Fruit fly (Drosophila melanogaster) whole organism, embryonic: Measurements from ENCODE around the gene Rok.

Source experiments
- Adf1 ChIP-seq: fragments of 200-800 bp; sonication (Bioruptor generic); IDR thresholded peaks from 2 replicates; pipeline ENCODE4 v1.3.6; 2022; ENCODE audit warnings: missing biosample characterization, missing genetic modification characterization
- B-H2 ChIP-seq: fragments of 200-800 bp; sonication (Bioruptor generic); optimal IDR thresholded peaks from 2 replicates; lab custom pipeline; 2018; ENCODE audit warnings: missing biosample characterization, mild to moderate bottlenecking, missing genetic modification characterization
- CG11093 ChIP-seq: fragments of 200-800 bp; sonication (Bioruptor generic); IDR thresholded peaks from 3 replicates; pipeline ENCODE4 v1.3.6; 2022; ENCODE audit warnings: missing biosample characterization, missing genetic modification characterization
- CG15073 ChIP-seq: fragments of 200-800 bp; sonication (Bioruptor generic); optimal IDR thresholded peaks from 2 replicates; lab custom pipeline; 2016; ENCODE audit warnings: missing biosample characterization, missing genetic modification characterization
- CG17612 ChIP-seq: fragments of 200-800 bp; sonication (Bioruptor generic); IDR thresholded peaks from 2 replicates; pipeline ENCODE4 v1.3.6; 2022; ENCODE audit warnings: missing biosample characterization, missing genetic modification characterization
- CG17829 ChIP-seq: fragments of 200-800 bp; optimal IDR thresholded peaks from 2 replicates; lab custom pipeline; 2019; ENCODE audit warnings: missing biosample characterization, mild to moderate bottlenecking, missing genetic modification characterization, moderate library complexity
- CG17912 ChIP-seq: fragments of 200-800 bp; sonication (Bioruptor generic); optimal IDR thresholded peaks from 2 replicates; lab custom pipeline; 2018; ENCODE audit warnings: missing biosample characterization, mild to moderate bottlenecking, missing genetic modification characterization
- CG2129 ChIP-seq: fragments of 200-800 bp; sonication (Bioruptor generic); IDR thresholded peaks from 2 replicates; pipeline ENCODE4 v1.3.6; 2022; ENCODE audit warnings: missing biosample characterization, missing genetic modification characterization; ENCODE audit not compliant: partially characterized antibody
- CG2712 ChIP-seq: fragments of 200-800 bp; optimal IDR thresholded peaks from 3 replicates; lab custom pipeline; 2019; ENCODE audit warnings: missing biosample characterization, mild to moderate bottlenecking, missing genetic modification characterization, moderate library complexity
- CG31224 ChIP-seq: fragments of 200-800 bp; sonication (Bioruptor generic); IDR thresholded peaks from 2 replicates; pipeline ENCODE4 v1.3.6; 2022; ENCODE audit warnings: missing biosample characterization, missing genetic modification characterization
- CG33557 ChIP-seq: fragments of 200-800 bp; sonication (Bioruptor generic); optimal IDR thresholded peaks from 2 replicates; lab custom pipeline; 2019; ENCODE audit warnings: missing biosample characterization, mild to moderate bottlenecking, missing genetic modification characterization, moderate library complexity
- CG3407 ChIP-seq: fragments of 200-800 bp; sonication (Bioruptor generic); optimal IDR thresholded peaks from 2 replicates; lab custom pipeline; 2018; ENCODE audit warnings: missing biosample characterization, mild to moderate bottlenecking, missing genetic modification characterization
- CG34422 ChIP-seq: fragments of 200-800 bp; sonication (Bioruptor generic); IDR thresholded peaks from 3 replicates; pipeline ENCODE4 v1.3.6; 2022; ENCODE audit warnings: missing biosample characterization, missing genetic modification characterization
- CG4404 ChIP-seq: fragments of 200-800 bp; sonication (Bioruptor generic); IDR thresholded peaks from 2 replicates; pipeline ENCODE4 v1.3.6; 2022; ENCODE audit warnings: missing biosample characterization, missing genetic modification characterization
- CG8281 ChIP-seq: fragments of 200-800 bp; sonication (Bioruptor generic); optimal IDR thresholded peaks from 2 replicates; lab custom pipeline; 2018; ENCODE audit warnings: missing biosample characterization, mild to moderate bottlenecking, missing genetic modification characterization, moderate library complexity
- CG8290 ChIP-seq, 3 experiments: fragments of 200-800 bp; sonication (Bioruptor generic); optimal IDR thresholded peaks; 2 replicates each; lab custom pipeline; 2016 to 2019; ENCODE audit warnings: missing biosample characterization in 3 of 3, missing genetic modification characterization in 3 of 3, mild to moderate bottlenecking in 2 of 3, moderate library complexity in 1 of 3
- CG8388 ChIP-seq: fragments of 200-800 bp; sonication (Bioruptor generic); optimal IDR thresholded peaks from 2 replicates; lab custom pipeline; 2019; ENCODE audit warnings: missing biosample characterization, mild to moderate bottlenecking, missing genetic modification characterization, moderate library complexity
- CG8924 ChIP-seq: fragments of 200-800 bp; optimal IDR thresholded peaks from 3 replicates; lab custom pipeline; 2019; ENCODE audit warnings: missing biosample characterization, mild to moderate bottlenecking, missing genetic modification characterization, moderate library complexity
- CG9797 ChIP-seq: fragments of 200-800 bp; sonication (Bioruptor generic); optimal IDR thresholded peaks from 3 replicates; lab custom pipeline; 2018; ENCODE audit warnings: missing biosample characterization, mild to moderate bottlenecking, missing genetic modification characterization
- Dek ChIP-seq: fragments of 200-800 bp; sonication (Bioruptor generic); optimal IDR thresholded peaks from 3 replicates; lab custom pipeline; 2019; ENCODE audit warnings: missing biosample characterization, mild to moderate bottlenecking, missing genetic modification characterization, moderate library complexity
- Dip2 ChIP-seq: fragments of 200-800 bp; sonication (Bioruptor generic); IDR thresholded peaks from 2 replicates; pipeline ENCODE4 v1.3.6; 2022; ENCODE audit warnings: missing biosample characterization, missing genetic modification characterization
- Fer2 ChIP-seq: fragments of 200-800 bp; sonication (Bioruptor generic); optimal IDR thresholded peaks from 2 replicates; lab custom pipeline; 2018; ENCODE audit warnings: missing biosample characterization, mild to moderate bottlenecking, missing genetic modification characterization, moderate library complexity
- NC2α ChIP-seq: fragments of 200-800 bp; sonication (Bioruptor generic); optimal IDR thresholded peaks from 2 replicates; lab custom pipeline; 2016; ENCODE audit warnings: missing biosample characterization, missing genetic modification characterization
- Oaz ChIP-seq: fragments of 200-800 bp; sonication (Bioruptor generic); IDR thresholded peaks from 2 replicates; pipeline ENCODE4 v1.3.6; 2022; ENCODE audit warnings: missing biosample characterization, missing genetic modification characterization
- Opbp ChIP-seq: fragments of 200-800 bp; sonication (Bioruptor generic); IDR thresholded peaks from 3 replicates; pipeline ENCODE4 v1.3.6; 2022; ENCODE audit warnings: missing biosample characterization, missing genetic modification characterization; ENCODE audit not compliant: partially characterized antibody
- PHDP ChIP-seq: fragments of 200-800 bp; sonication (Bioruptor generic); optimal IDR thresholded peaks from 3 replicates; lab custom pipeline; 2018; ENCODE audit warnings: missing biosample characterization, mild to moderate bottlenecking, missing genetic modification characterization, moderate library complexity
- Side ChIP-seq: fragments of 200-800 bp; sonication (Bioruptor generic); optimal IDR thresholded peaks from 2 replicates; lab custom pipeline; 2016; ENCODE audit warnings: missing biosample characterization, missing genetic modification characterization
- Xbp1 ChIP-seq: fragments of 200-800 bp; sonication (Bioruptor generic); optimal IDR thresholded peaks from 3 replicates; lab custom pipeline; 2016; ENCODE audit warnings: missing biosample characterization, mild to moderate bottlenecking, missing genetic modification characterization
- YL-1 ChIP-seq: fragments of 200-800 bp; sonication (Bioruptor generic); optimal IDR thresholded peaks from 3 replicates; lab custom pipeline; 2017; ENCODE audit warnings: missing biosample characterization, mild to moderate bottlenecking, missing genetic modification characterization
- cato ChIP-seq: fragments of 200-800 bp; sonication (Bioruptor generic); optimal IDR thresholded peaks from 2 replicates; lab custom pipeline; 2016; ENCODE audit warnings: missing biosample characterization, missing genetic modification characterization, borderline replicate concordance
- cg ChIP-seq: fragments of 200-800 bp; sonication (Bioruptor generic); optimal IDR thresholded peaks from 3 replicates; lab custom pipeline; 2019; ENCODE audit warnings: missing biosample characterization, mild to moderate bottlenecking, missing genetic modification characterization, moderate library complexity
- dati ChIP-seq: fragments of 200-800 bp; sonication (Bioruptor generic); IDR thresholded peaks from 2 replicates; pipeline ENCODE4 v1.3.6; 2022; ENCODE audit warnings: missing biosample characterization, missing genetic modification characterization
- dmrt11E ChIP-seq: fragments of 200-800 bp; sonication (Bioruptor generic); optimal IDR thresholded peaks from 3 replicates; lab custom pipeline; 2018; ENCODE audit warnings: missing biosample characterization, mild to moderate bottlenecking, missing genetic modification characterization, moderate library complexity
- fd3F ChIP-seq: fragments of 200-800 bp; sonication (Bioruptor generic); optimal IDR thresholded peaks from 2 replicates; lab custom pipeline; 2018; ENCODE audit warnings: missing biosample characterization, mild to moderate bottlenecking, missing genetic modification characterization, moderate library complexity
- fru ChIP-seq: fragments of >200 bp; optimal IDR thresholded peaks from 2 replicates; lab custom pipeline; 2017
- grn ChIP-seq: fragments of 200-800 bp; sonication (Bioruptor generic); optimal IDR thresholded peaks from 3 replicates; lab custom pipeline; 2017; ENCODE audit warnings: missing biosample characterization, missing genetic modification characterization
- hkb ChIP-seq, 2 experiments: fragments of 200-800 bp in 1 of 2; fragments of >200 bp in 1 of 2; sonication (Bioruptor generic) in 1 of 2; IDR thresholded peaks in 1 of 2; optimal IDR thresholded peaks in 1 of 2; 2 replicates each; pipeline versions ENCODE4 v1.3.6 to Lab custom; 2017 to 2022; ENCODE audit warnings: missing biosample characterization in 1 of 2, missing genetic modification characterization in 1 of 2
- hth ChIP-seq: fragments of >200 bp; optimal IDR thresholded peaks from 2 replicates; lab custom pipeline; 2017; ENCODE audit warnings: inconsistent platforms
- kah ChIP-seq: fragments of 200-800 bp; sonication (Bioruptor generic); optimal IDR thresholded peaks from 2 replicates; lab custom pipeline; 2018; ENCODE audit warnings: missing biosample characterization, mild to moderate bottlenecking, missing genetic modification characterization
- lbe ChIP-seq: fragments of 200-800 bp; sonication (Bioruptor generic); optimal IDR thresholded peaks from 2 replicates; lab custom pipeline; 2016; ENCODE audit warnings: missing biosample characterization, mild to moderate bottlenecking, missing genetic modification characterization
- luna ChIP-seq: fragments of 200-800 bp; sonication (Bioruptor generic); optimal IDR thresholded peaks from 2 replicates; lab custom pipeline; 2016; ENCODE audit warnings: missing biosample characterization, missing genetic modification characterization
- nom ChIP-seq: fragments of 200-800 bp; sonication (Bioruptor generic); optimal IDR thresholded peaks from 2 replicates; lab custom pipeline; 2017; ENCODE audit warnings: missing biosample characterization, missing genetic modification characterization, mild to moderate bottlenecking, moderate library complexity, missing genetic modification reagents
- pb ChIP-seq: fragments of 200-800 bp; sonication (Bioruptor generic); optimal IDR thresholded peaks from 3 replicates; lab custom pipeline; 2016; ENCODE audit warnings: missing biosample characterization, missing genetic modification characterization
- psq ChIP-seq: fragments of 200-800 bp; sonication (Bioruptor generic); optimal IDR thresholded peaks from 2 replicates; lab custom pipeline; 2017; ENCODE audit warnings: missing biosample characterization, missing genetic modification characterization
- pum ChIP-seq: fragments of 200-800 bp; sonication (Bioruptor generic); optimal IDR thresholded peaks from 2 replicates; lab custom pipeline; 2016; ENCODE audit warnings: missing biosample characterization, missing genetic modification characterization
- ranshi ChIP-seq: fragments of 200-800 bp; sonication (Bioruptor generic); IDR thresholded peaks from 2 replicates; pipeline ENCODE4 v1.3.6; 2022; ENCODE audit warnings: missing biosample characterization, missing genetic modification characterization
- sc ChIP-seq, 3 experiments: fragments of >200 bp in 2 of 3; fragments of 200-800 bp in 1 of 3; sonication (Bioruptor generic) in 1 of 3; optimal IDR thresholded peaks; 2 replicates in 2 of 3; 3 replicates in 1 of 3; lab custom pipeline; 2017; ENCODE audit warnings: mild to moderate bottlenecking in 1 of 3, missing biosample characterization in 1 of 3, missing genetic modification characterization in 1 of 3, missing genetic modification reagents in 1 of 3
- seq ChIP-seq: fragments of 200-800 bp; sonication (Bioruptor generic); IDR thresholded peaks from 2 replicates; pipeline ENCODE4 v1.3.6; 2022; ENCODE audit warnings: missing biosample characterization, missing genetic modification characterization
- tna ChIP-seq: fragments of 200-800 bp; sonication (Bioruptor generic); IDR thresholded peaks from 2 replicates; pipeline ENCODE4 v1.3.6; 2022; ENCODE audit warnings: missing biosample characterization, missing genetic modification characterization; ENCODE audit not compliant: partially characterized antibody
- unpg ChIP-seq: fragments of 200-800 bp; sonication (Bioruptor generic); optimal IDR thresholded peaks from 3 replicates; lab custom pipeline; 2018; ENCODE audit warnings: missing biosample characterization, mild to moderate bottlenecking, missing genetic modification characterization, moderate library complexity
- zfh2 ChIP-seq: fragments of 200-800 bp; sonication (Bioruptor generic); optimal IDR thresholded peaks from 2 replicates; lab custom pipeline; 2016; ENCODE audit warnings: missing biosample characterization, missing genetic modification characterization

The Rok gene

DNA sequence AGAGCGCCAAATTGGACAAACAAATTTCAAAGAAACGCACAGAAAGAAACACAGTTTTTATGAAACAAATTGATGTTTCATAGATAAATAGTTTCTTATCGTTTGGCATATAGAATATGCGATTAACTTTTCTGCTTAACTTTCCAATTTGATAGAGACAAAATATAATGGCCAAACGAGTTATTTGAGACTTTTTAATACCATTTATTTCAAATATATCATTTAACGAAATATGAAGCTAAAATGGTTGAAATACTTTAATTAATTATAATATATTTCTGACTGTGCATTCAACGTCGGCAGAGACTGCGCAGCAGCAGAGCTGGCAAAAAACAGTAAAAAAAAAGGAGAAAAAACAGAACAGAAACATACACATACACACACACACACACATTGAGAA lies 51.6 kb downstream of the Rok start (continued):
- no peak for TF ChIP-seq psq (GFP tag; lab: Kevin White, UChicago)
- no peak for TF ChIP-seq nom (GFP tag; lab: Kevin White, UChicago)
- no peak for TF ChIP-seq CG17829 (tag; lab: Kevin White, UChicago)
- TF ChIP-seq CG11093, result no peak
- no peak for TF ChIP-seq CG3407
- TF ChIP-seq dmrt11E, result no peak
- no peak for TF ChIP-seq grn (GFP tag; lab: Kevin White, UChicago)
- no peak for TF ChIP-seq NC2α (GFP tag; lab: Kevin White, UChicago)
- TF ChIP-seq CG2129 (GFP tag; lab: Robert Waterston, UW), result no peak
- TF ChIP-seq lbe (GFP tag; lab: Kevin White, UChicago), result no peak
- no peak for TF ChIP-seq Opbp (GFP tag; lab: Robert Waterston, UW)
- TF ChIP-seq ranshi (GFP tag; lab: Robert Waterston, UW), result no peak
- no peak for TF ChIP-seq cg (GFP tag; lab: Kevin White, UChicago)
- TF ChIP-seq luna (GFP tag; lab: Kevin White, UChicago), result no peak
- no peak for TF ChIP-seq CG33557 (GFP tag; lab: Kevin White, UChicago)
- TF ChIP-seq Oaz (GFP tag; lab: Robert Waterston, UW), result no peak
- TF ChIP-seq zfh2, result no peak
- TF ChIP-seq CG31224 (GFP tag; lab: Robert Waterston, UW), result no peak
- no peak for TF ChIP-seq fd3F
- TF ChIP-seq CG17912 (GFP tag; lab: Kevin White, UChicago), result no peak
- TF ChIP-seq CG2712 (tag; lab: Kevin White, UChicago), result peak; percentile 5
- peak; percentile 28 for TF ChIP-seq Xbp1 (GFP tag; lab: Kevin White, UChicago)
- no peak for TF ChIP-seq CG8924 (tag; lab: Kevin White, UChicago)
- peak; percentile 6 for TF ChIP-seq PHDP (tag; lab: Kevin White, UChicago)
- TF ChIP-seq Side (GFP tag; lab: Kevin White, UChicago), result no peak
- TF ChIP-seq tna (GFP tag; lab: Robert Waterston, UW), result no peak
- TF ChIP-seq kah (GFP tag; lab: Kevin White, UChicago), result no peak
- no peak for TF ChIP-seq YL-1 (GFP tag; lab: Kevin White, UChicago)
- TF ChIP-seq CG8290 (GFP tag; optimal IDR thresholded peaks at IDR 0.05; lab: Kevin White, UChicago), result no peak
- no peak for TF ChIP-seq CG8290 (tag; optimal IDR thresholded peaks at IDR 0.05; lab: Kevin White, UChicago)
- no peak for TF ChIP-seq CG34422 (GFP tag; lab: Robert Waterston, UW)
- no peak for TF ChIP-seq CG8388 (GFP tag; lab: Kevin White, UChicago)
- peak; percentile 5 for TF ChIP-seq Fer2
- TF ChIP-seq CG8281 (tag; lab: Kevin White, UChicago), result no peak
- TF ChIP-seq B-H2 (GFP tag; lab: Kevin White, UChicago), result no peak
- no peak for TF ChIP-seq pum
- TF ChIP-seq pb (GFP tag; lab: Kevin White, UChicago), result no peak
- no peak for TF ChIP-seq sc (optimal IDR thresholded peaks at IDR 0.05; lab: Kevin White, UChicago)
- no peak for TF ChIP-seq sc (GFP tag; optimal IDR thresholded peaks at IDR 0.05; lab: Kevin White, UChicago)
- peak; percentile 9 for TF ChIP-seq unpg (GFP tag; lab: Kevin White, UChicago)
- TF ChIP-seq Dek, result peak; percentile 5
- TF ChIP-seq CG15073 (GFP tag; lab: Kevin White, UChicago), result no peak
- TF ChIP-seq seq (GFP tag; lab: Robert Waterston, UW), result no peak
- no peak for TF ChIP-seq hth (lab: Kevin White, UChicago)
- no peak for TF ChIP-seq cato
- TF ChIP-seq hkb (optimal IDR thresholded peaks at IDR 0.05; lab: Kevin White, UChicago), result no peak
- peak; percentile 45 for TF ChIP-seq hkb (GFP tag; IDR thresholded peaks at IDR 0.05; lab: Robert Waterston, UW)
- no peak for TF ChIP-seq CG4404 (GFP tag; lab: Robert Waterston, UW)
- TF ChIP-seq fru (lab: Kevin White, UChicago), result no peak
- no peak for TF ChIP-seq Dip2 (GFP tag; lab: Robert Waterston, UW)
- no peak for TF ChIP-seq dati (GFP tag; lab: Robert Waterston, UW)
- peak; percentile 74 for TF ChIP-seq Adf1 (GFP tag; lab: Robert Waterston, UW)
- TF ChIP-seq CG9797 (GFP tag; lab: Kevin White, UChicago), result no peak
- TF ChIP-seq CG17612 (GFP tag; lab: Robert Waterston, UW), result no peak
